Worm (Caenorhabditis elegans) whole organism, mixed stage, embryonic: ENCODE results near the gene K11H12.1.

Experiments used
- blmp-1 ChIP-seq: fragments of 150-350 bp; optimal IDR thresholded peaks from 2 replicates; lab custom pipeline; 2014; ENCODE audit warnings: missing biosample characterization, missing genetic modification characterization
- mab-5 ChIP-seq: fragments of 150-350 bp; optimal IDR thresholded peaks from 2 replicates; lab custom pipeline; 2014; ENCODE audit warnings: missing biosample characterization, missing genetic modification characterization
- nhr-12 ChIP-seq: fragments of 150-350 bp; optimal IDR thresholded peaks from 2 replicates; lab custom pipeline; 2014; ENCODE audit warnings: missing biosample characterization, missing genetic modification characterization
- sptf-1 ChIP-seq: sonication (generic microtip); optimal IDR thresholded peaks from 2 replicates; lab custom pipeline; 2017; ENCODE audit warnings: mild to moderate bottlenecking, missing genetic modification characterization, moderate library complexity, missing compliant biosample characterization
- unc-62 ChIP-seq: fragments of 150-350 bp; optimal IDR thresholded peaks from 2 replicates; lab custom pipeline; 2014; ENCODE audit warnings: missing biosample characterization, missing genetic modification reagents, missing genetic modification characterization
- ztf-11 ChIP-seq: fragments of 150-350 bp; optimal IDR thresholded peaks from 2 replicates; lab custom pipeline; 2014; ENCODE audit warnings: missing biosample characterization, missing genetic modification characterization

DNA sequence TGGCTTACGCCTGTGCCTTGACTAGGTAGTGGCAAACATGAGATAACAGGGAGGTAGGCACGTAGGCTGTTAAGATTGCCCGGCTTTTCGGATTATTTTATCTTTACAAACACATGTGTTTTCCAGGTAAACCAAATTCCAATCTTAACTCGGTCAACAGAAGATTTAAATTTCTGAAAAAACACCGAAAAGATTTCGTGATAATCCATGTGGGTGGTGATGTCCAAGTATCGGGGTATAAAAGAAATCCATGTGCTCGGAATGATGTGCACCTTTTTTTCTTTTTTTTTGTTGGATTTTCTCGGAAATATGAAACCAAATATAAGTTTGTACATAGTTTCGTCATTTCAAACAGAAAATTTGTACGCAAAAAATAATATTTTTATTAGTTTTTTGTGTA is 9.7 kb downstream of the K11H12.1 start:
- TF ChIP-seq sptf-1 (tag; lab: Kevin White, UChicago) (no peak), blmp-1 (no peak), mab-5 (tag; lab: Kevin White, UChicago) (no peak), ztf-11 (tag; lab: Kevin White, UChicago) (no peak), nhr-12 (tag; lab: Kevin White, UChicago) (no peak), unc-62 (no peak)
